Worm (Caenorhabditis elegans): ENCODE data around the gene kup-1.

Gene kup-1

ce11 chrV:11982309-11982708 is 58.4 kb downstream of the kup-1 start, which contains the start of gene rpt-1:
Gene rpt-1 (minus strand): TSS chrV:11982397.
- TF ChIP-seq rcor-1 (GFP tag; IDR thresholded peaks at IDR 0.05) = no peak
- TF ChIP-seq ceh-58 (GFP tag; IDR thresholded peaks at IDR 0.05) = no peak
- TF ChIP-seq ceh-79 (tag; optimal IDR thresholded peaks at IDR 0.05) = no peak
- TF ChIP-seq efl-1 (GFP tag; optimal IDR thresholded peaks at IDR 0.05) = peak; percentile 68
- TF ChIP-seq sptf-2 (GFP tag; optimal IDR thresholded peaks at IDR 0.05) = no peak
- no peak for TF ChIP-seq nhr-27 (tag; optimal IDR thresholded peaks at IDR 0.05)
- TF ChIP-seq chd-7 (tag; optimal IDR thresholded peaks at IDR 0.05) = no peak
- TF ChIP-seq him-1 (tag; optimal IDR thresholded peaks at IDR 0.05) = no peak
- no peak for TF ChIP-seq aptf-2 (GFP tag; conservative IDR thresholded peaks at IDR 0.05)
- TF ChIP-seq attf-5 (GFP tag; optimal IDR thresholded peaks at IDR 0.05) = peak; percentile 66
- no peak for TF ChIP-seq nhr-120 (GFP tag; IDR thresholded peaks at IDR 0.05)
- TF ChIP-seq somi-1 (GFP tag; optimal IDR thresholded peaks at IDR 0.05) = no peak
- no peak for TF ChIP-seq ceh-27 (GFP tag; optimal IDR thresholded peaks at IDR 0.05)
- TF ChIP-seq F23B12.7 (tag; optimal IDR thresholded peaks at IDR 0.05; ENCODE audit: insufficient read depth) = no peak
- no peak for TF ChIP-seq sdz-38 (tag; optimal IDR thresholded peaks at IDR 0.05)
- TF ChIP-seq F22D6.2 (tag; optimal IDR thresholded peaks at IDR 0.05) = no peak
- no peak for TF ChIP-seq Y95B8A.8 (GFP tag; IDR thresholded peaks at IDR 0.05)
- TF ChIP-seq cebp-1 (GFP tag; IDR thresholded peaks at IDR 0.05) = no peak
- peak; percentile 31 for TF ChIP-seq cebp-1 (tag; optimal IDR thresholded peaks at IDR 0.05)
- peak; percentile 98 for TF ChIP-seq madf-3 (GFP tag; IDR thresholded peaks at IDR 0.05)
- TF ChIP-seq bed-2 (GFP tag; IDR thresholded peaks at IDR 0.05) = no peak
- no peak for TF ChIP-seq hmg-20 (GFP tag; IDR thresholded peaks at IDR 0.05)
- peak; percentile 9 for TF ChIP-seq nhr-80 (tag; optimal IDR thresholded peaks at IDR 0.05)
- no peak for TF ChIP-seq T26A5.8 (tag; optimal IDR thresholded peaks at IDR 0.05)
- TF ChIP-seq mes-4 (tag; optimal IDR thresholded peaks at IDR 0.05) = no peak
- no peak for TF ChIP-seq mxl-1 (tag; optimal IDR thresholded peaks at IDR 0.05)
- TF ChIP-seq nfya-1 (tag; optimal IDR thresholded peaks at IDR 0.05; ENCODE audit: borderline replicate concordance, insufficient read depth) = no peak
- no peak for TF ChIP-seq ceh-40 (GFP tag; IDR thresholded peaks at IDR 0.05)
- TF ChIP-seq D2030.7 (GFP tag; IDR thresholded peaks at IDR 0.05) = 0 out of 2 replicates have a peak, but pooled peaks have one; percentile 10
- no peak for TF ChIP-seq snpc-3.4 (tag; optimal IDR thresholded peaks at IDR 0.05)
- TF ChIP-seq ceh-91 (GFP tag; IDR thresholded peaks at IDR 0.05) = no peak
- TF ChIP-seq fkh-3 (tag; optimal IDR thresholded peaks at IDR 0.05) = no peak
- peak; percentile 68 for TF ChIP-seq ceh-100 (GFP tag; IDR thresholded peaks at IDR 0.05)
- no peak for TF ChIP-seq attf-6 (GFP tag; IDR thresholded peaks at IDR 0.05)
- no peak for TF ChIP-seq Y53G8AR.9 (GFP tag; conservative IDR thresholded peaks at IDR 0.05)
- TF ChIP-seq dpl-1 (GFP tag; optimal IDR thresholded peaks at IDR 0.05) = peak; percentile 67
- no peak for TF ChIP-seq snpc-4 (GFP tag; optimal IDR thresholded peaks at IDR 0.05)
- peak; percentile 53 to 85 (median 81) for TF ChIP-seq snpc-4 (tag; optimal IDR thresholded peaks at IDR 0.05)
- peak in 1 of 3 experiments; percentile 62 for TF ChIP-seq lin-35 (GFP tag; optimal IDR thresholded peaks at IDR 0.05)
- no peak for TF ChIP-seq repo-1 (tag; optimal IDR thresholded peaks at IDR 0.05)
- TF ChIP-seq ama-1 (optimal IDR thresholded peaks at IDR 0.05) = no peak
- TF ChIP-seq ama-1 (GFP tag; optimal IDR thresholded peaks at IDR 0.05) = no peak
- TF ChIP-seq lin-54 (GFP tag; optimal IDR thresholded peaks at IDR 0.05) = peak; percentile 68
- TF ChIP-seq F57A8.1 (GFP tag; optimal IDR thresholded peaks at IDR 0.05) = no peak
- no peak for TF ChIP-seq B0336.3 (GFP tag; IDR thresholded peaks at IDR 0.05)
- no peak for TF ChIP-seq K12H6.12 (tag; optimal IDR thresholded peaks at IDR 0.05)
- no peak for TF ChIP-seq ztf-3 (GFP tag; optimal IDR thresholded peaks at IDR 0.05)
- TF ChIP-seq zfh-2 (GFP tag; conservative IDR thresholded peaks at IDR 0.05) = no peak
- TF ChIP-seq F52B5.7 (tag; optimal IDR thresholded peaks at IDR 0.05) = no peak
- no peak for TF ChIP-seq tbx-9 (tag; optimal IDR thresholded peaks at IDR 0.05; ENCODE audit: borderline replicate concordance)
- no peak for TF ChIP-seq ztf-6 (GFP tag; IDR thresholded peaks at IDR 0.05)

Measured in whole organism, young adult.